Worm (Caenorhabditis elegans): Measurements from ENCODE around the gene vha-8.

ce11 chrIV:6793310-6793966 is 2.6 kb downstream of the vha-8 start:
- TF ChIP-seq ceh-58 (GFP tag; IDR thresholded peaks at IDR 0.05) (peak; percentile 88; the same call in 1 of the 2 replicates), ama-1 (optimal IDR thresholded peaks at IDR 0.05) (no peak), ama-1 (GFP tag; optimal IDR thresholded peaks at IDR 0.05) (no peak), unc-130 (GFP tag; optimal IDR thresholded peaks at IDR 0.05) (no peak)

Data from whole organism, young adult.